Worm (Caenorhabditis elegans) whole organism, L4 larva: ENCODE data around the gene C13G3.1.
A peak's percentile ranks its signal among the peaks of the same experiment; 100 is the strongest.

Experiments
- F10B5.3 ChIP-seq: sonication (generic microtip); optimal IDR thresholded peaks from 2 replicates; lab custom pipeline; 2016; ENCODE audit warnings: mild to moderate bottlenecking, missing genetic modification characterization, missing compliant biosample characterization
- F44E2.7 ChIP-seq: fragments of 200-800 bp; sonication (Bioruptor generic); IDR thresholded peaks from 2 replicates; pipeline ENCODE4 v2.1.2; 2022; ENCODE audit warnings: missing genetic modification characterization, missing compliant biosample characterization
- R02D3.7 ChIP-seq: fragments of 150-350 bp; sonication (generic microtip); optimal IDR thresholded peaks from 3 replicates; lab custom pipeline; 2014; ENCODE audit warnings: missing biosample characterization, missing genetic modification characterization
- Y105C5A.15 ChIP-seq: fragments of 200-800 bp; sonication (Bioruptor generic); IDR thresholded peaks from 2 replicates; pipeline ENCODE4 v1.3.6; 2022; ENCODE audit warnings: missing genetic modification characterization, missing compliant biosample characterization
- ZK546.5 ChIP-seq, 2 experiments: sonication (generic microtip); optimal IDR thresholded peaks; 2 replicates each; lab custom pipeline; 2017; ENCODE audit warnings: missing biosample characterization in 2 of 2, missing genetic modification characterization in 2 of 2
- aly-2 ChIP-seq: sonication (generic microtip); optimal IDR thresholded peaks from 2 replicates; lab custom pipeline; 2018; ENCODE audit warnings: missing biosample characterization, missing genetic modification characterization
- ceh-44 ChIP-seq: fragments of 200-800 bp; sonication (Bioruptor generic); IDR thresholded peaks from 2 replicates; pipeline ENCODE4 v1.3.6; 2022; ENCODE audit warnings: missing genetic modification reagents, missing genetic modification characterization, missing compliant biosample characterization
- ctbp-1 ChIP-seq: fragments of 200-800 bp; sonication (Bioruptor generic); IDR thresholded peaks from 2 replicates; pipeline ENCODE4 v1.3.6; 2022; ENCODE audit warnings: missing genetic modification reagents, missing genetic modification characterization, missing compliant biosample characterization
- dmd-8 ChIP-seq: fragments of 200-800 bp; sonication (Bioruptor generic); IDR thresholded peaks from 2 replicates; pipeline ENCODE4 v1.3.6; 2022; ENCODE audit warnings: missing genetic modification characterization, missing compliant biosample characterization
- dmd-9 ChIP-seq: fragments of 200-800 bp; sonication (Bioruptor generic); IDR thresholded peaks from 2 replicates; pipeline ENCODE4 v1.3.6; 2022; ENCODE audit warnings: missing genetic modification reagents, missing genetic modification characterization, missing compliant biosample characterization
- duxl-1 ChIP-seq: sonication (generic microtip); optimal IDR thresholded peaks from 2 replicates; lab custom pipeline; 2016; ENCODE audit warnings: mild to moderate bottlenecking, missing genetic modification characterization, moderate library complexity, missing compliant biosample characterization; ENCODE audit not compliant: poor library complexity
- egl-27 ChIP-seq: sonication (generic microtip); optimal IDR thresholded peaks from 3 replicates; lab custom pipeline; 2017; ENCODE audit warnings: missing biosample characterization, missing genetic modification reagents, missing genetic modification characterization
- fkh-10 ChIP-seq: fragments of 150-350 bp; optimal IDR thresholded peaks from 2 replicates; lab custom pipeline; 2014; ENCODE audit warnings: missing biosample characterization, missing genetic modification reagents, missing genetic modification characterization
- hlh-11 ChIP-seq: fragments of 200-800 bp; sonication (Bioruptor generic); optimal IDR thresholded peaks from 2 replicates; lab custom pipeline; 2018; ENCODE audit warnings: mild to moderate bottlenecking, missing genetic modification characterization, missing compliant biosample characterization
- hlh-30 ChIP-seq: sonication (generic microtip); optimal IDR thresholded peaks from 2 replicates; lab custom pipeline; 2017; ENCODE audit warnings: antibody characterized with exemption, mild to moderate bottlenecking, missing genetic modification characterization, missing compliant biosample characterization; ENCODE audit not compliant: insufficient read depth
- hmg-1.1 ChIP-seq: fragments of 200-800 bp; sonication (Bioruptor generic); IDR thresholded peaks from 2 replicates; pipeline ENCODE4 v1.3.6; 2022; ENCODE audit warnings: missing genetic modification reagents, missing genetic modification characterization, missing compliant biosample characterization
- lin-13 ChIP-seq: fragments of 150-350 bp; optimal IDR thresholded peaks from 2 replicates; lab custom pipeline; 2014; ENCODE audit warnings: missing biosample characterization, missing genetic modification reagents, missing genetic modification characterization
- lin-38 ChIP-seq: fragments of 200-800 bp; sonication (Bioruptor generic); IDR thresholded peaks from 2 replicates; pipeline ENCODE4 v1.3.6; 2022; ENCODE audit warnings: missing genetic modification reagents, missing genetic modification characterization, missing compliant biosample characterization
- mdl-1 ChIP-seq, 2 experiments: fragments of 150-350 bp in 1 of 2; sonication (generic microtip) in 1 of 2; optimal IDR thresholded peaks; 2 replicates each; lab custom pipeline; 2014 to 2017; ENCODE audit warnings: missing biosample characterization in 2 of 2, missing genetic modification characterization in 2 of 2
- nhr-237 ChIP-seq: sonication (generic microtip); optimal IDR thresholded peaks from 2 replicates; lab custom pipeline; 2017; ENCODE audit warnings: missing biosample characterization, missing genetic modification characterization
- nhr-28 ChIP-seq: fragments of 150-350 bp; optimal IDR thresholded peaks from 2 replicates; lab custom pipeline; 2014; ENCODE audit warnings: missing biosample characterization, missing genetic modification characterization
- nhr-41 ChIP-seq: fragments of 200-800 bp; sonication (Bioruptor generic); IDR thresholded peaks from 2 replicates; pipeline ENCODE4 v1.3.6; 2022; ENCODE audit warnings: missing genetic modification reagents, missing genetic modification characterization, missing compliant biosample characterization
- nhr-48 ChIP-seq: sonication (generic microtip); optimal IDR thresholded peaks from 2 replicates; lab custom pipeline; 2016; ENCODE audit warnings: mild to moderate bottlenecking, missing genetic modification characterization, missing compliant biosample characterization
- nhr-6 ChIP-seq: fragments of 150-350 bp; optimal IDR thresholded peaks from 2 replicates; lab custom pipeline; 2014; ENCODE audit warnings: missing biosample characterization, missing genetic modification characterization
- nhr-77 ChIP-seq: fragments of 150-350 bp; optimal IDR thresholded peaks from 2 replicates; lab custom pipeline; 2014; ENCODE audit warnings: missing biosample characterization, missing genetic modification characterization
- pha-4 ChIP-seq, 2 experiments: fragments of 150-350 bp in 1 of 2; fragments of 200-800 bp in 1 of 2; sonication (Bioruptor generic) in 1 of 2; IDR thresholded peaks in 1 of 2; optimal IDR thresholded peaks in 1 of 2; 2 replicates each; pipeline versions ENCODE4 v1.3.6 to Lab custom; 2014 to 2022; ENCODE audit warnings: missing genetic modification characterization in 2 of 2, missing genetic modification reagents in 2 of 2, missing biosample characterization in 1 of 2, missing compliant biosample characterization in 1 of 2
- php-3 ChIP-seq: fragments of 200-800 bp; sonication (Bioruptor generic); IDR thresholded peaks from 2 replicates; pipeline ENCODE4 v1.3.6; 2022; ENCODE audit warnings: missing genetic modification reagents, missing genetic modification characterization, missing compliant biosample characterization
- sdz-12 ChIP-seq: fragments of 200-800 bp; sonication (Bioruptor generic); optimal IDR thresholded peaks from 2 replicates; lab custom pipeline; 2018; ENCODE audit warnings: mild to moderate bottlenecking, missing genetic modification characterization, missing compliant biosample characterization
- skn-1 ChIP-seq: fragments of 150-350 bp; optimal IDR thresholded peaks from 2 replicates; lab custom pipeline; 2014; ENCODE audit warnings: missing biosample characterization, missing genetic modification characterization
- spr-3 ChIP-seq: fragments of 200-800 bp; sonication (Bioruptor generic); optimal IDR thresholded peaks from 2 replicates; lab custom pipeline; 2018; ENCODE audit warnings: mild to moderate bottlenecking, missing genetic modification characterization, missing compliant biosample characterization
- ztf-11 ChIP-seq: fragments of 150-350 bp; optimal IDR thresholded peaks from 2 replicates; lab custom pipeline; 2014; ENCODE audit warnings: missing biosample characterization, missing genetic modification characterization
- ztf-7 ChIP-seq: fragments of 150-350 bp; optimal IDR thresholded peaks from 2 replicates; lab custom pipeline; 2014; ENCODE audit warnings: missing biosample characterization, missing genetic modification characterization

Gene C13G3.1

ce11 chrV:10965501-10965900 lies 46.8 kb downstream of the C13G3.1 start, which contains the start of the genes ctf-4 and eef-1G (continued):
- TF ChIP-seq dmd-8 (GFP tag; lab: Robert Waterston, UW) (peak; percentile 34; the same call in 1 of the 2 replicates), hlh-11 (tag; lab: Kevin White, UChicago) (peak; percentile 98), nhr-6 (tag; lab: Kevin White, UChicago) (peak; percentile 97), php-3 (GFP tag; lab: Robert Waterston, UW) (peak; percentile 82), dmd-9 (GFP tag; lab: Robert Waterston, UW) (peak; percentile 74), fkh-10 (GFP tag; lab: Kevin White, UChicago) (peak; percentile 87), nhr-237 (peak; percentile 12), duxl-1 (tag; lab: Kevin White, UChicago) (peak; percentile 92), nhr-77 (tag; lab: Kevin White, UChicago) (peak; percentile 98), hmg-1.1 (peak; percentile 94), nhr-28 (tag; lab: Kevin White, UChicago) (peak; percentile 97), lin-38 (peak; percentile 99), Y105C5A.15 (GFP tag; lab: Robert Waterston, UW) (no peak), egl-27 (tag; lab: Kevin White, UChicago) (peak; percentile 64), ztf-11 (tag; lab: Kevin White, UChicago) (no peak), ceh-44 (GFP tag; lab: Robert Waterston, UW) (no peak), lin-13 (peak; percentile 92), F44E2.7 (GFP tag; lab: Robert Waterston, UW) (no peak), ZK546.5 (tag; optimal IDR thresholded peaks at IDR 0.05; lab: Kevin White, UChicago) (peak in 1 of 2 experiments; percentile 67), mdl-1 (tag; optimal IDR thresholded peaks at IDR 0.05; lab: Kevin White, UChicago) (peak in 1 of 2 experiments; percentile 76), skn-1 (tag; lab: Kevin White, UChicago) (no peak), sdz-12 (GFP tag; lab: Kevin White, UChicago) (no peak), ztf-7 (tag; lab: Kevin White, UChicago) (no peak), F10B5.3 (tag; lab: Kevin White, UChicago) (peak; percentile 79), R02D3.7 (tag; lab: Kevin White, UChicago) (no peak), hlh-30 (peak; percentile 91), aly-2 (no peak), spr-3 (GFP tag; lab: Kevin White, UChicago) (peak; percentile 66), pha-4 (GFP tag; IDR thresholded peaks at IDR 0.05; lab: Robert Waterston, UW) (peak; percentile 92), pha-4 (tag; optimal IDR thresholded peaks at IDR 0.05; lab: Kevin White, UChicago) (peak; percentile 100), nhr-48 (peak; percentile 94), ctbp-1 (GFP tag; lab: Robert Waterston, UW) (peak; percentile 92), nhr-41 (GFP tag; lab: Robert Waterston, UW) (0 out of 2 replicates have a peak, but pooled peaks have one; percentile 23)
